Worm (Caenorhabditis elegans) whole organism, L1 larva: ENCODE data around the gene gip-1.

ENCODE experiments used
- alr-1 ChIP-seq: fragments of 200-800 bp; sonication (Bioruptor generic); optimal IDR thresholded peaks from 2 replicates; lab custom pipeline; 2018; ENCODE audit warnings: borderline replicate concordance, mild to moderate bottlenecking, missing genetic modification characterization, missing compliant biosample characterization
- egl-27 ChIP-seq, 2 experiments: fragments of 150-350 bp in 1 of 2; sonication (generic microtip); optimal IDR thresholded peaks; 3 replicates each; lab custom pipeline; 2017 to 2018; ENCODE audit warnings: missing biosample characterization in 2 of 2, missing genetic modification characterization in 2 of 2, missing genetic modification reagents in 2 of 2
- fkh-10 ChIP-seq: sonication (generic microtip); optimal IDR thresholded peaks from 2 replicates; lab custom pipeline; 2017; ENCODE audit warnings: missing biosample characterization, missing genetic modification reagents, missing genetic modification characterization
- lin-13 ChIP-seq: fragments of 150-350 bp; optimal IDR thresholded peaks from 2 replicates; lab custom pipeline; 2014; ENCODE audit warnings: missing biosample characterization, missing genetic modification reagents, missing genetic modification characterization
- mdl-1 ChIP-seq, 2 experiments: fragments of 150-350 bp; optimal IDR thresholded peaks; 2 replicates each; lab custom pipeline; 2014 to 2017; ENCODE audit warnings: missing biosample characterization in 2 of 2, missing genetic modification characterization in 2 of 2, inconsistent platforms in 1 of 2
- nhr-11 ChIP-seq: fragments of 150-350 bp; optimal IDR thresholded peaks from 2 replicates; lab custom pipeline; 2014; ENCODE audit warnings: missing biosample characterization, missing genetic modification characterization
- nhr-237 ChIP-seq: fragments of 150-350 bp; optimal IDR thresholded peaks from 2 replicates; lab custom pipeline; 2014; ENCODE audit warnings: missing biosample characterization, missing genetic modification characterization
- nhr-76 ChIP-seq: sonication (generic microtip); optimal IDR thresholded peaks from 2 replicates; lab custom pipeline; 2017; ENCODE audit warnings: missing biosample characterization, missing genetic modification characterization
- nhr-84 ChIP-seq: sonication (generic microtip); optimal IDR thresholded peaks from 2 replicates; lab custom pipeline; 2017; ENCODE audit warnings: missing biosample characterization, missing genetic modification characterization
- skn-1 ChIP-seq: fragments of 150-350 bp; optimal IDR thresholded peaks from 2 replicates; lab custom pipeline; 2014; ENCODE audit warnings: missing biosample characterization, missing genetic modification characterization
- tbx-2 ChIP-seq: sonication (generic microtip); optimal IDR thresholded peaks from 2 replicates; lab custom pipeline; 2016; ENCODE audit warnings: missing genetic modification characterization, missing compliant biosample characterization
- unc-30 ChIP-seq: sonication (generic microtip); optimal IDR thresholded peaks from 2 replicates; lab custom pipeline; 2017; ENCODE audit warnings: missing biosample characterization, missing genetic modification characterization
- unc-62 ChIP-seq: fragments of 150-350 bp; optimal IDR thresholded peaks from 2 replicates; lab custom pipeline; 2014; ENCODE audit warnings: missing biosample characterization, missing genetic modification reagents, missing genetic modification characterization
- unc-86 ChIP-seq: sonication (generic microtip); optimal IDR thresholded peaks from 2 replicates; lab custom pipeline; 2016; ENCODE audit warnings: missing genetic modification characterization, missing compliant biosample characterization

DNA sequence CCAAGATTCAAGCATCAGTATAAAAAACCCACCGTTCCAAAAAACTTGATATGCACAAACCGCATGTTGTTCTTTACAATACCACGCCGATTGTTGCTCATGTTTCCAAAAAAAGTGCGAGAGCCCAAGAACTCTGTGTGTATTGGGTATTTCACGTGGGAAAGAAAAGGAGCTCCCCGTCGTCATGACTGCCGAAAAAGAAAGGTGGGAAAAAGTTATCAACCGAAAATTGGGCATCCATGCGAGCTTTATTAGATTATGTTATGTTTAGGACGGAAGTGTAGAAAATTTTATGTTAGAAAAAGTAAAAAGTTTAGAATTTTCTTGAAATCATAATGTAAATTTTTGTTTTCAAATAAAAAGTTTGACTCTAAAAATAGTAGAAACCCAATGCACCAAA is 21.0 kb downstream of the gip-1 start, which contains the start of gene H04J21.4:
- TF ChIP-seq lin-13 (GFP tag; lab: Kevin White, UChicago): no peak
- TF ChIP-seq egl-27 (tag; optimal IDR thresholded peaks at IDR 0.05; lab: Kevin White, UChicago): no peak
- TF ChIP-seq unc-62 (GFP tag; lab: Kevin White, UChicago): no peak
- TF ChIP-seq mdl-1 (tag; optimal IDR thresholded peaks at IDR 0.05; lab: Kevin White, UChicago): no peak
- no peak for TF ChIP-seq alr-1
- TF ChIP-seq tbx-2 (tag; lab: Kevin White, UChicago): no peak
- TF ChIP-seq unc-86 (tag; lab: Kevin White, UChicago): no peak
- TF ChIP-seq nhr-76 (tag; lab: Kevin White, UChicago): no peak
- TF ChIP-seq unc-30 (tag; lab: Kevin White, UChicago): no peak
- TF ChIP-seq nhr-11: no peak
- TF ChIP-seq skn-1 (tag; lab: Kevin White, UChicago): no peak
- no peak for TF ChIP-seq nhr-84 (tag; lab: Kevin White, UChicago)
- no peak for TF ChIP-seq fkh-10 (GFP tag; lab: Kevin White, UChicago)
- TF ChIP-seq nhr-237 (tag; lab: Kevin White, UChicago): no peak
